Fruit fly (Drosophila melanogaster): ENCODE measurements around the gene CG6254.

Gene CG6254

DNA sequence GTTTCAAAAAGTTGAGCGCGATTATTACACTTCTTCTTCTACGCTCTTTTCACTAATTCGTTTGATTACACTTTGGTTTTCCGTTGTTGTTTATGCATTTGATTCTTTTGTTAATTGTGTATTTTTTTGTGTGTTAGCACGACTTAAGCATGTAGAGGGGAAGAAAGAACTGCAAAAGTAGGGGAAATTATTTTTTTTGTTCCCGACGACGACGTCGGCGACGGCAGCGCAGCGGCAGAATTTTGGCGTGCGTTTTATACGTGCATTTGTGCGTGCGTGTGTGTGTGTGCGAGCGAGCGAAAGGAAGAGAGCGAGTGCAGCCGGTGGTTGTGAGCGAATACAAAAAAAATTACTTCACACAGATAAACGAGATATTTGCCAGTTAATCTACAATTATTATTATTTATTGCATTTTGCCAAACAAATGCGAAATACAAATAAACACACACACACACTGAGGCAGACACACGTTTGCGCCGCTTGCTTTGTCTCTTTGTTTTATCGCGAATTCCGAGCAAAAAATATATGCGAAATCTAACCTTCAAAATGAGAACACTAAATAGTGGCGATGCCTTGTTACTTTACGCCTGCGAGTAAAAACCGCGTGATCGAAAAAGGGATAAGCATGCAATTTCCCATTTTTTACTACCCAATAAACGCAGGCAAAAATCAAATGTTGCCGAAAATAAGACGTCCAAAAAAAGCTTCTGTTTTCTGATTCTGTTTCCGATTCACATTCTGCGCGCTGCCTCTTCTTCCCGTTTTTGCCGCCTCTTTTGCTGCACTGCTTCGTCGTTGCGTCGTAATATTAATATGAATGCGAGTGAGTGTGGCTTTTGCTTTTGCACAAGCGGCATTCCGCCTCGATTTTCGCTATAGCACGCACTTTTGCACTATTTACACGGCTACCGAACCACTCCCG, 27.5 kb downstream of the CG6254 start:
- TF ChIP-seq fru (GFP tag; optimal IDR thresholded peaks at IDR 0.05) (peak; percentile 67), Rel (GFP tag; optimal IDR thresholded peaks at IDR 0.05) (peak; percentile 27), Rel (tag; optimal IDR thresholded peaks at IDR 0.05) (no peak), psq (GFP tag; optimal IDR thresholded peaks at IDR 0.05) (peak; percentile 96), Myc (optimal IDR thresholded peaks at IDR 0.05) (no peak), sage (GFP tag; optimal IDR thresholded peaks at IDR 0.05) (peak; percentile 79), CG32264 (GFP tag; optimal IDR thresholded peaks at IDR 0.05) (peak; percentile 30), GATAd (GFP tag; optimal IDR thresholded peaks at IDR 0.05) (no peak)

DNA sequence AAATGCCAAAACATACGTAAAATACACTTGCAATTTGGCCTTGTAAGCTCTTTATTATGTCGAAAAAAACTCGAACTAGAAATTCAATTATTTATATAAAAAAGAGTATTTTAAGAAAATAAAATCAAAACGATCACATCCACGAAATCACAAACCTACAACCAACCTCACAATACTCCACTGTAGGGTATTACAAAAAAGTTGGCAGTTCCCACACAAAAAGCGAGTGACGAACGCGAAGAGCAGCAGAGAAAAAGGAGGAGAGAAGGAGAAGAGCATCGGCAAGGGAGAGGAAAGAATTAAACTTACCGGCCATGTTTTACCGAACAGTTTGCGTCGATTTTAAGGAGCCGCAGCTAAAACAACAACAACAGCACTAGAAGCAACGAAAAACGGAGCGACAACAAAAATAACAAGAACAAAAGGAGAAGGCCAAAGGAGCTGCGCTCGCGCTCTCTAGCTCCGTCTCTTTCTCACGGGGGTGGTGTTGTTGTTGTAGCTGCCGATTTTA, 28.2 kb downstream of the CG6254 start:
- TF ChIP-seq GATAd (GFP tag; optimal IDR thresholded peaks at IDR 0.05) = no peak
- TF ChIP-seq CG32264 (GFP tag; optimal IDR thresholded peaks at IDR 0.05) = no peak
- TF ChIP-seq Hr78 (GFP tag; optimal IDR thresholded peaks at IDR 0.05) = no peak
- no peak for TF ChIP-seq OdsH (GFP tag; optimal IDR thresholded peaks at IDR 0.05)
- no peak for TF ChIP-seq fru (GFP tag; optimal IDR thresholded peaks at IDR 0.05)
- no peak for TF ChIP-seq sv (GFP tag; optimal IDR thresholded peaks at IDR 0.05)
- TF ChIP-seq CG9705 (GFP tag; optimal IDR thresholded peaks at IDR 0.05) = no peak
- TF ChIP-seq usp (GFP tag; optimal IDR thresholded peaks at IDR 0.05) = no peak
- TF ChIP-seq Jra (GFP tag; optimal IDR thresholded peaks at IDR 0.05) = no peak
- TF ChIP-seq pan (optimal IDR thresholded peaks at IDR 0.05) = no peak
- peak; percentile 40 for TF ChIP-seq sage (GFP tag; optimal IDR thresholded peaks at IDR 0.05)
- TF ChIP-seq ey (GFP tag; optimal IDR thresholded peaks at IDR 0.05) = peak; percentile 7
- TF ChIP-seq br (GFP tag; optimal IDR thresholded peaks at IDR 0.05) = peak; percentile 26
- TF ChIP-seq dmrt93B (GFP tag; optimal IDR thresholded peaks at IDR 0.05) = no peak
- peak; percentile 50 for TF ChIP-seq Dif (GFP tag; optimal IDR thresholded peaks at IDR 0.05; ENCODE audit: partially characterized antibody)
- TF ChIP-seq dsf (GFP tag; optimal IDR thresholded peaks at IDR 0.05; ENCODE audit: borderline replicate concordance) = no peak
- TF ChIP-seq N (GFP tag; optimal IDR thresholded peaks at IDR 0.05) = no peak
- peak; percentile 39 for TF ChIP-seq brk (GFP tag; optimal IDR thresholded peaks at IDR 0.05)
- TF ChIP-seq jim (GFP tag; optimal IDR thresholded peaks at IDR 0.05) = no peak
- TF ChIP-seq Dfd (GFP tag; optimal IDR thresholded peaks at IDR 0.05) = no peak
- no peak for TF ChIP-seq Mio (GFP tag; optimal IDR thresholded peaks at IDR 0.05)
- peak; percentile 52 for TF ChIP-seq Hnf4 (GFP tag; optimal IDR thresholded peaks at IDR 0.05)
- TF ChIP-seq Myc (optimal IDR thresholded peaks at IDR 0.05) = no peak
- no peak for TF ChIP-seq dl (GFP tag; optimal IDR thresholded peaks at IDR 0.05; ENCODE audit: insufficient read depth in 1 of 2, partially characterized antibody in 2 of 2)
- TF ChIP-seq woc (GFP tag; optimal IDR thresholded peaks at IDR 0.05) = peak; percentile 67
- TF ChIP-seq rgr (GFP tag; optimal IDR thresholded peaks at IDR 0.05) = no peak
- peak; percentile 11 for TF ChIP-seq Sp1 (GFP tag; optimal IDR thresholded peaks at IDR 0.05)
- TF ChIP-seq Rel (GFP tag; optimal IDR thresholded peaks at IDR 0.05) = peak; percentile 7
- no peak for TF ChIP-seq Rel (tag; optimal IDR thresholded peaks at IDR 0.05)
- TF ChIP-seq h (GFP tag; optimal IDR thresholded peaks at IDR 0.05) = no peak
- no peak for TF ChIP-seq Vsx2 (GFP tag; optimal IDR thresholded peaks at IDR 0.05; ENCODE audit: partially characterized antibody)
- TF ChIP-seq tai (GFP tag; optimal IDR thresholded peaks at IDR 0.05) = peak; percentile 53
- no peak for TF ChIP-seq CrebA (GFP tag; optimal IDR thresholded peaks at IDR 0.05; ENCODE audit: borderline replicate concordance)
- peak in 1 of 2 experiments; percentile 44 for TF ChIP-seq foxo (GFP tag; optimal IDR thresholded peaks at IDR 0.05)
- TF ChIP-seq Abd-B (GFP tag; optimal IDR thresholded peaks at IDR 0.05) = no peak
- peak; percentile 98 for TF ChIP-seq psq (GFP tag; optimal IDR thresholded peaks at IDR 0.05)
- TF ChIP-seq Hr83 (GFP tag; optimal IDR thresholded peaks at IDR 0.05; ENCODE audit: poor library complexity, severe bottlenecking) = peak; percentile 36
- peak; percentile 39 for TF ChIP-seq HLH106 (tag; optimal IDR thresholded peaks at IDR 0.05)
- TF ChIP-seq lola (GFP tag; optimal IDR thresholded peaks at IDR 0.05) = no peak

Data from whole organism, wandering third instar larva.